Worm (Caenorhabditis elegans): Measurements from ENCODE around the gene T06E8.8.

DNA sequence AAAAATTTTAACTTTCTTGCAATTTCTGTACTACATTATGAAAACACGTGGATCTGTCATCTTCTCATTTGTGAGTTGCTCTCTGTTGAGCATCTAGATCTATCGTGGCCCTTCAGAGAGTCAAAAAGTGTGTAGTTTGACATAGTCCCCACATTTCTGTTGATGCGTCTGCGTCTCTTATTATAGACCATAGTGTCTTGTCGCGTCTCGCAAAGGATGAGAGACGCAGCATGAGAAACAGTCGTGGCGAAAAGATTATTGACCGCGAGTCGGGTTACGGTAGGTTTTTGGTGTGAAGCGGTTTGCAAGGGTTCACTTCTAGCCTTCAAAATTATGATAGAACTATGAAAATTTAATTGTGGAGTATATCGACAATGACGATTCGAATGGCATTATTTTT lies 1.3 kb upstream of the T06E8.8 start:
- TF ChIP-seq lir-3 (tag; optimal IDR thresholded peaks at IDR 0.05) (no peak), ztf-11 (tag; optimal IDR thresholded peaks at IDR 0.05) (no peak), egl-27 (tag; optimal IDR thresholded peaks at IDR 0.05) (no peak), ZK546.5 (tag; optimal IDR thresholded peaks at IDR 0.05) (no peak), fos-1 (tag; optimal IDR thresholded peaks at IDR 0.05) (no peak), snpc-4 (tag; optimal IDR thresholded peaks at IDR 0.05) (no peak), lin-39 (tag; optimal IDR thresholded peaks at IDR 0.05) (no peak), duxl-1 (tag; optimal IDR thresholded peaks at IDR 0.05; ENCODE audit: poor library complexity) (peak; percentile 31), unc-62 (GFP tag; optimal IDR thresholded peaks at IDR 0.05 in 1 of 2) (peak in 1 of 2 experiments; percentile 97), unc-62 (tag; optimal IDR thresholded peaks at IDR 0.05) (no peak), zag-1 (tag; optimal IDR thresholded peaks at IDR 0.05) (no peak), nhr-11 (tag; optimal IDR thresholded peaks at IDR 0.05) (peak; percentile 46), R02D3.7 (tag; optimal IDR thresholded peaks at IDR 0.05) (no peak), mdl-1 (tag; optimal IDR thresholded peaks at IDR 0.05) (peak; percentile 45 to 65)

All from whole organism, L4 larva.